Worm (Caenorhabditis elegans): ENCODE measurements around the gene tbck-1.
A peak's percentile ranks its signal among the peaks of the same experiment; 100 is the strongest.

tbck-1 gene

ce11 chrII:4786181-4786580 is 42.2 kb upstream of the tbck-1 start, which contains the start of gene msp-3:
Gene msp-3 (minus strand): TSS chrII:4786281.
- no peak for TF ChIP-seq unc-62 (GFP tag; optimal IDR thresholded peaks at IDR 0.05 in 1 of 2)
- TF ChIP-seq unc-62 (tag; optimal IDR thresholded peaks at IDR 0.05), result no peak
- no peak for TF ChIP-seq Y48G9A.11 (GFP tag; IDR thresholded peaks at IDR 0.05)
- TF ChIP-seq mes-2 (tag; optimal IDR thresholded peaks at IDR 0.05; ENCODE audit: poor library complexity, severe bottlenecking), result no peak
- no peak for TF ChIP-seq rbr-2 (tag; optimal IDR thresholded peaks at IDR 0.05)
- no peak for TF ChIP-seq set-16 (GFP tag; IDR thresholded peaks at IDR 0.05)
- TF ChIP-seq daf-19 (GFP tag; conservative IDR thresholded peaks at IDR 0.05), result no peak

- no peak for TF ChIP-seq spr-1 (tag; optimal IDR thresholded peaks at IDR 0.05)
- peak in 1 of 2 experiments; percentile 94 for TF ChIP-seq unc-62 (GFP tag; optimal IDR thresholded peaks at IDR 0.05 in 1 of 2)
- TF ChIP-seq unc-62 (tag; optimal IDR thresholded peaks at IDR 0.05), result no peak
- TF ChIP-seq aha-1 (tag), result peak; percentile 35
Measured at ce11 chrII:4789835-4790343, 38.5 kb upstream of the tbck-1 start, which contains the start of gene F26G1.15. Gene F26G1.15 (plus strand): TSS chrII:4790293.

- TF ChIP-seq spr-1 (tag; optimal IDR thresholded peaks at IDR 0.05) (peak; percentile 88), spr-3 (GFP tag; optimal IDR thresholded peaks at IDR 0.05) (peak; percentile 91), T20F7.1 (GFP tag; optimal IDR thresholded peaks at IDR 0.05) (peak; percentile 79), Y48G9A.11 (GFP tag; IDR thresholded peaks at IDR 0.05) (peak; percentile 87), snpc-4 (tag; optimal IDR thresholded peaks at IDR 0.05) (no peak)
Measured at ce11 chrII:4790687-4791086, 37.7 kb upstream of the tbck-1 start.

- TF ChIP-seq lin-15B (tag; optimal IDR thresholded peaks at IDR 0.05) (no peak), cey-2 (tag; optimal IDR thresholded peaks at IDR 0.05; ENCODE audit: borderline replicate concordance, insufficient read depth) (no peak), hlh-11 (tag; optimal IDR thresholded peaks at IDR 0.05) (no peak), madf-5 (GFP tag; IDR thresholded peaks at IDR 0.05) (no peak), lin-13 (GFP tag; optimal IDR thresholded peaks at IDR 0.05) (no peak), Y105C5A.15 (GFP tag; IDR thresholded peaks at IDR 0.05) (no peak), vab-7 (GFP tag; IDR thresholded peaks at IDR 0.05) (0 out of 2 replicates have a peak, but pooled peaks have one; percentile 9), snpc-4 (tag; optimal IDR thresholded peaks at IDR 0.05) (no peak), R02D3.7 (tag; optimal IDR thresholded peaks at IDR 0.05) (no peak), ceh-20 (GFP tag; IDR thresholded peaks at IDR 0.05) (no peak), ceh-82 (tag; optimal IDR thresholded peaks at IDR 0.05) (no peak), madf-9 (GFP tag; conservative IDR thresholded peaks at IDR 0.05) (peak; percentile 76), unc-130 (GFP tag; optimal IDR thresholded peaks at IDR 0.05) (peak; percentile 90), sdz-12 (GFP tag; optimal IDR thresholded peaks at IDR 0.05) (no peak), zip-11 (GFP tag; IDR thresholded peaks at IDR 0.05) (no peak), ama-1 (optimal IDR thresholded peaks at IDR 0.05) (no peak), daf-16 (GFP tag; optimal IDR thresholded peaks at IDR 0.05) (no peak), daf-16 (tag; optimal IDR thresholded peaks at IDR 0.05) (no peak), gei-8 (GFP tag; optimal IDR thresholded peaks at IDR 0.05) (no peak), nhr-77 (tag; optimal IDR thresholded peaks at IDR 0.05) (no peak), fkh-10 (GFP tag; optimal IDR thresholded peaks at IDR 0.05) (no peak), dpl-1 (GFP tag; optimal IDR thresholded peaks at IDR 0.05) (peak; percentile 92), nhr-25 (tag; optimal IDR thresholded peaks at IDR 0.05; ENCODE audit: borderline replicate concordance, insufficient read depth) (no peak), nhr-76 (tag; optimal IDR thresholded peaks at IDR 0.05) (no peak), nhr-11 (tag; optimal IDR thresholded peaks at IDR 0.05) (no peak), nhr-6 (tag; optimal IDR thresholded peaks at IDR 0.05) (peak; percentile 30), nhr-102 (tag; optimal IDR thresholded peaks at IDR 0.05) (peak; percentile 36), lsy-2 (tag; optimal IDR thresholded peaks at IDR 0.05) (no peak), mdl-1 (tag; optimal IDR thresholded peaks at IDR 0.05) (no peak), saeg-2 (GFP tag; IDR thresholded peaks at IDR 0.05) (no peak), ceh-32 (tag; optimal IDR thresholded peaks at IDR 0.05; ENCODE audit: poor library complexity) (no peak), ceh-62 (tag; optimal IDR thresholded peaks at IDR 0.05) (no peak), spr-3 (GFP tag; optimal IDR thresholded peaks at IDR 0.05) (no peak), lin-38 (GFP tag; IDR thresholded peaks at IDR 0.05) (peak; percentile 68), set-16 (GFP tag; IDR thresholded peaks at IDR 0.05) (no peak), snpc-1.2 (GFP tag; IDR thresholded peaks at IDR 0.05) (no peak)
Measured at ce11 chrII:4791272-4791671, 37.1 kb upstream of the tbck-1 start, which contains the start of gene F26G1.1. Gene F26G1.1 (plus strand): TSS chrII:4791618.

Data from whole organism, L4 larva.